Worm (Caenorhabditis elegans): ENCODE data around the gene fbxa-77.
"Not testable (repeated sequence)": the region's sequence is repeated elsewhere in the genome, so short reads cannot be mapped to it uniquely, and the experiment has no call there.

DNA sequence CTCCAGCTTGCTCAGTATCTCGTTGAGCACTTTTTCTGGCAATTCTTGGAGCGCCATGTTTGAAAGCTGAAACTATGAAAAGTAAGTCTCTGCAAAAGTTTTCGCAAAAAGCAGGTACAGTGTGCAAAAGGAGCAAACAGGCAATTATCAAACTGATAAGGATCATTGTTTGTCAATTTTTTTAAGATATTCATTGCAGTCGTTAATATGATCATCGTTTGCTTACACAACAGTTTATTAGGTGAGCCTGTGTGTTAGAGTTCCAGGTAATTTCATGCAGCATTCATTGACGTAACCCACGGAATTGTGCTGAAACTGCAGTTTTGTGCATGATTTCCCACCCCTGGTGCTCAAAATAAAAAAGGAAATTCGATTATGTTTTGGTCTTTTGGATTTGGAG lies 17.5 kb downstream of the fbxa-77 start, which contains the start of gene fbxa-151:
- not testable (repeated sequence) for TF ChIP-seq ceh-36 (tag; optimal IDR thresholded peaks at IDR 0.05); flt-1 (GFP tag; IDR thresholded peaks at IDR 0.05); hmg-4 (GFP tag; optimal IDR thresholded peaks at IDR 0.05); scrt-1 (GFP tag; IDR thresholded peaks at IDR 0.05); ama-1 (optimal IDR thresholded peaks at IDR 0.05); tbx-37 (GFP tag; conservative IDR thresholded peaks at IDR 0.05); aly-1 (tag; optimal IDR thresholded peaks at IDR 0.05); hnd-1 (tag; optimal IDR thresholded peaks at IDR 0.05)
